Worm (Caenorhabditis elegans): ENCODE results near the gene oac-3.

DNA sequence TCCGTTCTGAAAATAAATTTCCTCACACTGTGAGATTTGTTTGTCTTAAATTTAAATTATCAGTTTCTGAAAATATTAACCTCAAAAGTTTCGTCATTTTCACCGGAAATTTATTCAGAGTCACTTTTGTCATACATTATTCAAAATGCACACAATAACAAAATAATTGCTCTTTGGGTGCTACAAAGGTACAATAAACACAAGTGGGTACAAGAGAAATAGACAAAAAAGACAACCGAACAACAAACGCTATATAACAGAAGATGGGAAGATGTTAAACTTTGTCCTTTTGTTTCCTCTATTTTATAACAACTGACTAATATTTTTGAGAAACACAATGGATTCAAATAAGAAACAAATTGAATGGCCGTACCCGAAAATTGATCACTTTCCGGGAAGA, 29.8 kb upstream of the oac-3 start:
- TF ChIP-seq ceh-16 (tag; optimal IDR thresholded peaks at IDR 0.05) (no peak), elt-1 (tag; optimal IDR thresholded peaks at IDR 0.05) (no peak), skn-1 (tag; optimal IDR thresholded peaks at IDR 0.05) (no peak), unc-62 (GFP tag; optimal IDR thresholded peaks at IDR 0.05) (no peak), ceh-82 (tag; optimal IDR thresholded peaks at IDR 0.05) (no peak), daf-12 (tag; optimal IDR thresholded peaks at IDR 0.05) (no peak), fkh-10 (GFP tag; optimal IDR thresholded peaks at IDR 0.05) (no peak), elt-3 (tag; optimal IDR thresholded peaks at IDR 0.05) (no peak), nfya-1 (tag; optimal IDR thresholded peaks at IDR 0.05; ENCODE audit: insufficient read depth) (no peak), pqm-1 (tag; optimal IDR thresholded peaks at IDR 0.05) (peak; percentile 2), R02D3.7 (tag; optimal IDR thresholded peaks at IDR 0.05) (no peak)

All from whole organism, L3 larva.